Fruit fly (Drosophila melanogaster): ENCODE results near the gene CG12078.

Gene CG12078

dm6 chr3L:3259703-3260102 lies 15.6 kb upstream of the CG12078 start:
- TF ChIP-seq psq (optimal IDR thresholded peaks at IDR 0.05) = no peak

dm6 chr3L:3257690-3258089 lies 13.6 kb upstream of the CG12078 start, which contains the start of gene ckd:
Gene ckd, plus strand, starts transcription at chr3L:3257878.
- no peak for TF ChIP-seq usp (GFP tag; optimal IDR thresholded peaks at IDR 0.05)
- TF ChIP-seq pan (optimal IDR thresholded peaks at IDR 0.05) = no peak
- TF ChIP-seq Dll (optimal IDR thresholded peaks at IDR 0.05) = no peak
- no peak for TF ChIP-seq psq (optimal IDR thresholded peaks at IDR 0.05)
- TF ChIP-seq CG8478 (optimal IDR thresholded peaks at IDR 0.05) = no peak
- TF ChIP-seq EcR (GFP tag; optimal IDR thresholded peaks at IDR 0.05) = no peak

- no peak for TF ChIP-seq Dll (optimal IDR thresholded peaks at IDR 0.05)
- TF ChIP-seq EcR (GFP tag; optimal IDR thresholded peaks at IDR 0.05) = no peak
- no peak for TF ChIP-seq pan (optimal IDR thresholded peaks at IDR 0.05)
- no peak for TF ChIP-seq usp (GFP tag; optimal IDR thresholded peaks at IDR 0.05)
- no peak for TF ChIP-seq CG8478 (optimal IDR thresholded peaks at IDR 0.05)
- TF ChIP-seq psq (optimal IDR thresholded peaks at IDR 0.05) = no peak
These were observed 9.5 kb upstream of the CG12078 start for dm6 chr3L:3253631-3254030.

DNA sequence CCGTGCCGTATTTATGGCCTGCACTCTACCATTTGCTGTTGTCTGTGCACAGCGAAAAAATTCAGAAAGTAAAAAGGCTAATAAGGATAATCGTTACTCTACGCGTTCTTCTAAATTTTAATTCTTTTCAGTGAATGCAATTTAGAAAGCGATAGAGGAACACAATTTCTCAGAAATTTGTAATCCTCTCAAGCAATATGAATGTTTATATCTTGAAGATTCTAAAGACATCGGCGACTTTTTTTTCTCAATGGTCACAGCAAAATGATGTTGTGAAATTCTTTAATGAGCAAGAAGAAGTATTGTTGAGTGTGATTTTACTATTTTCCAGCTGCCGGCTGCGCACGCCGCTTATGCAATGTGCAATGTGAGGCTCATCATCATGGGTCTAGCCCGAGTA lies 8.8 kb upstream of the CG12078 start:
- TF ChIP-seq CG8478 (optimal IDR thresholded peaks at IDR 0.05) = no peak
- no peak for TF ChIP-seq pan (optimal IDR thresholded peaks at IDR 0.05)
- TF ChIP-seq EcR (GFP tag; optimal IDR thresholded peaks at IDR 0.05) = no peak
- no peak for TF ChIP-seq Dll (optimal IDR thresholded peaks at IDR 0.05)
- TF ChIP-seq psq (optimal IDR thresholded peaks at IDR 0.05) = no peak
- TF ChIP-seq usp (GFP tag; optimal IDR thresholded peaks at IDR 0.05) = no peak

- no peak for TF ChIP-seq usp (GFP tag; optimal IDR thresholded peaks at IDR 0.05)
- no peak for TF ChIP-seq psq (optimal IDR thresholded peaks at IDR 0.05)
- TF ChIP-seq Dll (optimal IDR thresholded peaks at IDR 0.05) = no peak
- TF ChIP-seq CG8478 (optimal IDR thresholded peaks at IDR 0.05) = no peak
- no peak for TF ChIP-seq pan (optimal IDR thresholded peaks at IDR 0.05)
- TF ChIP-seq EcR (GFP tag; optimal IDR thresholded peaks at IDR 0.05) = no peak
These were observed 7.8 kb upstream of the CG12078 start for dm6 chr3L:3251659-3252490.

- TF ChIP-seq Dll (optimal IDR thresholded peaks at IDR 0.05) (no peak), psq (optimal IDR thresholded peaks at IDR 0.05) (no peak), EcR (GFP tag; optimal IDR thresholded peaks at IDR 0.05) (no peak), pan (optimal IDR thresholded peaks at IDR 0.05) (no peak), CG8478 (optimal IDR thresholded peaks at IDR 0.05) (no peak), usp (GFP tag; optimal IDR thresholded peaks at IDR 0.05) (no peak)
These were observed 7.0 kb upstream of the CG12078 start for dm6 chr3L:3250922-3251658.

DNA sequence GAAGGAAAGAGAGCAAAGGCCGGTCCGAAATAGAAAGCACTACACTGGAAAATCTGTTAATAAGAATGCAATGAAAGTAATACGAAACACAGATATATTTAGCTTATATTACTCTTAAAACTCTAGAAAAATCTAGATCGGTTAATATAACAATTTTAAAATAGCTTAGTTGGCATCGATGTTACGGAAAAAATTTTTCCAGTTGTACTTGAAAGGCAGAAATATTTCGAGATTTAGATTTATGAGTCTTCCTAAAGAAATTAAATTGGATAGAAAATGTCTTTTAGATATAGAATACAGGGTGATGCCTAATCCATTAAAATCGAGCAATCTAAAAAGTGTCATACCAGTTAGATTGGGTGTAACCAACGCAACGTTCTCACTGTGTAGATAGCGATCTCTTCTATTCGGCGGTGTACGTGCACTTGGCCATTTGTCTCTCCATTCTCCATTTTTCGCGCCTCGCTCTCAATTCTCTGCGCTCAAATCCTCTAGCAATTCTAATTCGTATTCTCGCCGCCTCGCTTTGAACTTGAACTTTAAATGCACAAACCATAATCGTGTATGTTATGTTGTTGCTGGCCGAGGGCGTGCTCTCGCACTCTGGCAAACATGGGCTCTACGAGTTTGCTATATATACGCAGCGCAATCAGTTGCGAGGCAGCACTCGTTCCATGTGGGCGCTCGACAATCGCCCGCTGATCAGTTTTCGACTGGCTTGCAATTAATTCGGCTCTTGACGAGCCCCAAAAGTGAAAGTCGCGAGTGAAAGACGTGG lies 6.1 kb upstream of the CG12078 start:
- TF ChIP-seq psq (optimal IDR thresholded peaks at IDR 0.05) (no peak), EcR (GFP tag; optimal IDR thresholded peaks at IDR 0.05) (no peak), pan (optimal IDR thresholded peaks at IDR 0.05) (no peak), CG8478 (optimal IDR thresholded peaks at IDR 0.05) (no peak), Dll (optimal IDR thresholded peaks at IDR 0.05) (no peak), usp (GFP tag; optimal IDR thresholded peaks at IDR 0.05) (no peak)

DNA sequence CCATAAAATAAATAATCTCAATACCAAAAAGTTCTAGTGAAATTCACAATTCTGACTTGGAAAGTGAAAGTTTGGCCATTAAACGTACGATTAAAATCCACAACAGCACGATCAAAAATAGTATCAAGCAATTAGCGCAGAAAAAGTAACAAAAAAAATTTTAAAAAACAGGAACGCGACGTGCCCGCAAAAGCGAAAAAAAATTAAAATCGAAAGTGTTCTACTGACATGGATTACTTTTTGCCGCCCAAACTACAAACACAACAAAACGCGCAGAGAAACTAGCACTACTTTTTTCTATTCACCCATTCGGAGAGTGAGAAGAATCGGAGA lies 5.5 kb upstream of the CG12078 start:
- no peak for TF ChIP-seq EcR (GFP tag; optimal IDR thresholded peaks at IDR 0.05)

dm6 chr3L:3248714-3249663 lies 4.9 kb upstream of the CG12078 start:
- TF ChIP-seq pan (optimal IDR thresholded peaks at IDR 0.05) (no peak), CG8478 (optimal IDR thresholded peaks at IDR 0.05) (no peak), psq (optimal IDR thresholded peaks at IDR 0.05) (no peak), usp (GFP tag; optimal IDR thresholded peaks at IDR 0.05) (no peak), EcR (GFP tag; optimal IDR thresholded peaks at IDR 0.05) (no peak), Dll (optimal IDR thresholded peaks at IDR 0.05) (no peak)

- TF ChIP-seq Dll (optimal IDR thresholded peaks at IDR 0.05) = peak; percentile 24
- no peak for TF ChIP-seq psq (optimal IDR thresholded peaks at IDR 0.05)
- peak; percentile 66 to 92 for TF ChIP-seq EcR (GFP tag; optimal IDR thresholded peaks at IDR 0.05)
- no peak for TF ChIP-seq pan (optimal IDR thresholded peaks at IDR 0.05)
- TF ChIP-seq usp (GFP tag; optimal IDR thresholded peaks at IDR 0.05) = no peak
- TF ChIP-seq CG8478 (optimal IDR thresholded peaks at IDR 0.05) = peak; percentile 57
These were observed 3.3 kb upstream of the CG12078 start, which contains the start of gene CG43389 for dm6 chr3L:3247130-3248065. Gene CG43389, plus strand, starts transcription at chr3L:3248015.
